Fruit fly (Drosophila melanogaster): ENCODE measurements around the gene Act5C.

Gene Act5C

DNA sequence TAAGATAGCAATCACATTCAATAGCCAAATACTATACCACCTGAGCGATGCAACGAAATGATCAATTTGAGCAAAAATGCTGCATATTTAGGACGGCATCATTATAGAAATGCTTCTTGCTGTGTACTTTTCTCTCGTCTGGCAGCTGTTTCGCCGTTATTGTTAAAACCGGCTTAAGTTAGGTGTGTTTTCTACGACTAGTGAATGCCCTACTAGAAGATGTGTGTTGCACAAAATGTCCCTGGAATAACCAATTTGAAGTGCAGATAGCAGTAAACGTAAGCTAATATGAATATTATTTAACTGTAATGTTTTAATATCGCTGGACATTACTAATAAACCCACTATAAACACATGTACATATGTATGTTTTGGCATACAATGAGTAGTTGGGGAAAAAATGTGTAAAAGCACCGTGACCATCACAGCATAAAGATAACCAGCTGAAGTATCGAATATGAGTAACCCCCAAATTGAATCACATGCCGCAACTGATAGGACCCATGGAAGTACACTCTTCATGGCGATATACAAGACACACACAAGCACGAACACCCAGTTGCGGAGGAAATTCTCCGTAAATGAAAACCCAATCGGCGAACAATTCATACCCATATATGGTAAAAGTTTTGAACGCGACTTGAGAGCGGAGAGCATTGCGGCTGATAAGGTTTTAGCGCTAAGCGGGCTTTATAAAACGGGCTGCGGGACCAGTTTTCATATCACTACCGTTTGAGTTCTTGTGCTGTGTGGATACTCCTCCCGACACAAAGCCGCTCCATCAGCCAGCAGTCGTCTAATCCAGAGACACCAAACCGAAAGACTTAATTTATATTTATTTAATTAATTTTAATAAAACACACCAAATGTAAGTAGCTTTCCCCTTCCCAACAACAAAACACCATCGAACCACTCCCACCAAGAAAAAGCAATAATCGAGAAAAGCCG, at the start of gene Act5C (continued):
- TF ChIP-seq Smox (GFP tag; optimal IDR thresholded peaks at IDR 0.05), result peak; percentile 96
- TF ChIP-seq acj6 (GFP tag; optimal IDR thresholded peaks at IDR 0.05), result peak; percentile 95
- TF ChIP-seq Ets21C (GFP tag; optimal IDR thresholded peaks at IDR 0.05), result peak; percentile 92
- TF ChIP-seq CG32006 (GFP tag; optimal IDR thresholded peaks at IDR 0.05), result peak; percentile 96
- peak; percentile 98 for TF ChIP-seq CG3032 (tag; optimal IDR thresholded peaks at IDR 0.05)
- peak; percentile 97 for TF ChIP-seq Met (GFP tag; optimal IDR thresholded peaks at IDR 0.05)
- TF ChIP-seq svp (GFP tag), result peak; percentile 99
- peak; percentile 95 for TF ChIP-seq CG6276 (GFP tag; optimal IDR thresholded peaks at IDR 0.05)
- TF ChIP-seq CG11294 (GFP tag; IDR thresholded peaks at IDR 0.05), result peak; percentile 91
- peak; percentile 95 for TF ChIP-seq CG8119 (GFP tag; IDR thresholded peaks at IDR 0.05)
- peak; percentile 93 for TF ChIP-seq CG8319 (GFP tag; optimal IDR thresholded peaks at IDR 0.05)

dm6 chrX:5852677-5853076, 48.0 kb upstream of the Act5C start:
- TF ChIP-seq Met (GFP tag; optimal IDR thresholded peaks at IDR 0.05) (no peak), CG6854 (GFP tag; optimal IDR thresholded peaks at IDR 0.05) (no peak), CG11902 (GFP tag; optimal IDR thresholded peaks at IDR 0.05) (no peak), lz (GFP tag; optimal IDR thresholded peaks at IDR 0.05) (no peak)

DNA sequence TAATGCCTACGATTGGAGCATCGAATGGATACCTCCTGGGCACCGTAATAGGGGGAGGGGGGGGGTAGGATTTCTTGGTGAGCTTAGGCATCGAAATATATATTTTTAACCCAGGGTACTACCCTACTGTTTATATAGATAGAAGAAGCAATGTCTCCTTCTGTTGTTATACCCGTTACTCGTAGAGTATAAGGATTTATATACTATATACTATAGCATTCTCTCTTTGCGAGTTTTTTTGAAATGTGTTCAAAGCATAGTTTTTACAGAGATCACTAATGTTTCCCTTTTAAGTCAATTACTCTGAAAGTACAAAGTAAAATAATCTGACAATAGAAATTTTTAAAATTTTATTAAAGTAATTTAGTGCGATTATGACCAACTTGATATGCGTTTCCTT, 47.2 kb upstream of the Act5C start, which contains the start of gene CG43136:
Gene CG43136 (plus strand): TSS at position 301 of the 400 bp plus-strand sequence.
- TF ChIP-seq CG3919 (GFP tag; optimal IDR thresholded peaks at IDR 0.05) (no peak), esn (GFP tag; optimal IDR thresholded peaks at IDR 0.05) (no peak), Ets96B (tag; optimal IDR thresholded peaks at IDR 0.05) (no peak), Met (GFP tag; optimal IDR thresholded peaks at IDR 0.05) (no peak), Sox14 (GFP tag; optimal IDR thresholded peaks at IDR 0.05) (no peak), CG11762 (GFP tag; optimal IDR thresholded peaks at IDR 0.05; ENCODE audit: insufficient read depth) (no peak), fd59A (GFP tag; optimal IDR thresholded peaks at IDR 0.05) (no peak), ss (GFP tag; optimal IDR thresholded peaks at IDR 0.05) (no peak), CG10669 (GFP tag; optimal IDR thresholded peaks at IDR 0.05) (no peak), Hr39 (GFP tag; optimal IDR thresholded peaks at IDR 0.05) (no peak), CG7368 (GFP tag; optimal IDR thresholded peaks at IDR 0.05) (no peak), dac (GFP tag; optimal IDR thresholded peaks at IDR 0.05) (no peak)

dm6 chrX:5865051-5865450, 35.6 kb upstream of the Act5C start, which contains the start of gene CG43137:
CG43137 (minus strand) TSS chrX:5865151.
- TF ChIP-seq CG1621 (tag; optimal IDR thresholded peaks at IDR 0.05) (no peak), ss (GFP tag; optimal IDR thresholded peaks at IDR 0.05) (no peak), CG8319 (GFP tag; optimal IDR thresholded peaks at IDR 0.05) (no peak), CG11902 (GFP tag; optimal IDR thresholded peaks at IDR 0.05) (no peak), CG6792 (GFP tag; optimal IDR thresholded peaks at IDR 0.05) (no peak), Ets21C (GFP tag; optimal IDR thresholded peaks at IDR 0.05) (no peak), CG3032 (tag; optimal IDR thresholded peaks at IDR 0.05) (no peak), achi (GFP tag; optimal IDR thresholded peaks at IDR 0.05) (no peak)

- peak; percentile 11 for TF ChIP-seq Eip78C (GFP tag)
- no peak for TF ChIP-seq Sox102F (GFP tag; optimal IDR thresholded peaks at IDR 0.05)
- peak; percentile 26 for TF ChIP-seq CG32006 (GFP tag; optimal IDR thresholded peaks at IDR 0.05)
- 0 out of 3 replicates have a peak, but pooled peaks have one; percentile 16 for TF ChIP-seq CG8119 (GFP tag; IDR thresholded peaks at IDR 0.05)
- TF ChIP-seq CG9139 (GFP tag; optimal IDR thresholded peaks at IDR 0.05), result no peak
- TF ChIP-seq Blimp-1 (GFP tag; optimal IDR thresholded peaks at IDR 0.05), result no peak
Measured at dm6 chrX:5866095-5866494, 34.6 kb upstream of the Act5C start.
